Fruit fly (Drosophila melanogaster): ENCODE data around the gene CG14445.
A peak's percentile ranks its signal among the peaks of the same experiment; 100 is the strongest.

Gene CG14445

dm6 chrX:6287842-6288241 lies 50.7 kb downstream of the CG14445 start, which contains the start of the genes Top3beta and wuho (continued):
- TF ChIP-seq CG15514 (GFP tag; optimal IDR thresholded peaks at IDR 0.05) (peak; percentile 88), klu (GFP tag; IDR thresholded peaks at IDR 0.05) (no peak), CG1647 (GFP tag; optimal IDR thresholded peaks at IDR 0.05) (no peak), CG7786 (GFP tag; optimal IDR thresholded peaks at IDR 0.05) (peak; percentile 40), kah (GFP tag; optimal IDR thresholded peaks at IDR 0.05) (peak; percentile 13), fd96Cb (tag; optimal IDR thresholded peaks at IDR 0.05) (no peak), nau (GFP tag; optimal IDR thresholded peaks at IDR 0.05) (no peak), maf-S (GFP tag; optimal IDR thresholded peaks at IDR 0.05) (peak; percentile 57), CG16863 (GFP tag; optimal IDR thresholded peaks at IDR 0.05) (peak; percentile 10), luna (GFP tag; optimal IDR thresholded peaks at IDR 0.05) (peak; percentile 15), Mrtf (GFP tag; IDR thresholded peaks at IDR 0.05) (no peak), lbe (GFP tag; optimal IDR thresholded peaks at IDR 0.05) (peak; percentile 30), bsh (GFP tag; optimal IDR thresholded peaks at IDR 0.05) (peak in 1 of 2 experiments; percentile 2), az2 (GFP tag; optimal IDR thresholded peaks at IDR 0.05) (peak; percentile 2), Optix (GFP tag; IDR thresholded peaks at IDR 0.05) (no peak), Myb (GFP tag; optimal IDR thresholded peaks at IDR 0.05) (peak; percentile 76), cwo (GFP tag; optimal IDR thresholded peaks at IDR 0.05) (no peak), Kr (GFP tag; optimal IDR thresholded peaks at IDR 0.05) (no peak), D19A (tag; optimal IDR thresholded peaks at IDR 0.05) (no peak), YL-1 (GFP tag; optimal IDR thresholded peaks at IDR 0.05) (peak; percentile 93), chinmo (GFP tag; IDR thresholded peaks at IDR 0.05; ENCODE audit: partially characterized antibody) (peak; percentile 85; the same call in 2 of the 4 replicates), C15 (GFP tag; IDR thresholded peaks at IDR 0.05) (no peak), salm (tag; optimal IDR thresholded peaks at IDR 0.05) (peak; percentile 10), CG32767 (GFP tag; IDR thresholded peaks at IDR 0.05) (0 out of 2 replicates have a peak, but pooled peaks have one; percentile 13), CG3065 (GFP tag; optimal IDR thresholded peaks at IDR 0.05) (no peak), CG2678 (tag; optimal IDR thresholded peaks at IDR 0.05) (no peak), Doc2 (GFP tag; IDR thresholded peaks at IDR 0.05) (no peak), z (GFP tag; IDR thresholded peaks at IDR 0.05) (no peak), CG13775 (GFP tag; optimal IDR thresholded peaks at IDR 0.05) (no peak), lola (GFP tag; optimal IDR thresholded peaks at IDR 0.05) (no peak), Lim3 (GFP tag; IDR thresholded peaks at IDR 0.05) (no peak), Trl (optimal IDR thresholded peaks at IDR 0.05) (no peak), Trl (GFP tag; optimal IDR thresholded peaks at IDR 0.05) (peak; percentile 58), CG34422 (GFP tag; IDR thresholded peaks at IDR 0.05) (peak; percentile 68; the same call in 2 of the 3 replicates), sisA (GFP tag; IDR thresholded peaks at IDR 0.05) (no peak), CG30403 (GFP tag; optimal IDR thresholded peaks at IDR 0.05) (peak; percentile 36), pros (GFP tag; optimal IDR thresholded peaks at IDR 0.05) (no peak), CG12155 (GFP tag; optimal IDR thresholded peaks at IDR 0.05) (peak; percentile 87), CG17186 (GFP tag; optimal IDR thresholded peaks at IDR 0.05) (peak; percentile 85), exex (tag; optimal IDR thresholded peaks at IDR 0.05) (no peak), onecut (GFP tag; IDR thresholded peaks at IDR 0.05) (peak; percentile 36; the same call in 1 of the 2 replicates), CG15479 (GFP tag; optimal IDR thresholded peaks at IDR 0.05) (peak; percentile 90), fd64A (GFP tag; optimal IDR thresholded peaks at IDR 0.05) (no peak), Ets97D (GFP tag; optimal IDR thresholded peaks at IDR 0.05) (peak; percentile 93), corto (GFP tag; optimal IDR thresholded peaks at IDR 0.05) (no peak), Gug (GFP tag; IDR thresholded peaks at IDR 0.05) (no peak), Eip74EF (GFP tag; optimal IDR thresholded peaks at IDR 0.05) (no peak), CG1832 (GFP tag; optimal IDR thresholded peaks at IDR 0.05) (no peak), Camta (GFP tag; optimal IDR thresholded peaks at IDR 0.05) (peak; percentile 21), CG8359 (GFP tag; optimal IDR thresholded peaks at IDR 0.05; ENCODE audit: borderline replicate concordance) (no peak), sens (GFP tag) (peak; percentile 77)

Data from whole organism, embryonic.